Worm (Caenorhabditis elegans) whole organism, L1 larva: Measurements from ENCODE around the gene krr-1.

Experiments
- C16A3.4 ChIP-seq: fragments of 150-350 bp; optimal IDR thresholded peaks from 2 replicates; lab custom pipeline; 2014; ENCODE audit warnings: missing biosample characterization, missing genetic modification characterization
- ceh-82 ChIP-seq, 3 experiments: fragments of 150-350 bp in 1 of 3; sonication (generic microtip) in 2 of 3; optimal IDR thresholded peaks; 2 replicates each; lab custom pipeline; 2014 to 2017; ENCODE audit warnings: missing biosample characterization in 3 of 3, missing genetic modification characterization in 3 of 3
- elt-2 ChIP-seq: sonication (generic microtip); optimal IDR thresholded peaks from 2 replicates; lab custom pipeline; 2016; ENCODE audit warnings: missing genetic modification characterization, mild to moderate bottlenecking, inconsistent platforms, missing compliant biosample characterization, missing genetic modification reagents
- hlh-17 ChIP-seq: fragments of 200-800 bp; sonication (Bioruptor generic); optimal IDR thresholded peaks from 2 replicates; lab custom pipeline; 2018; ENCODE audit warnings: missing genetic modification characterization, mild to moderate bottlenecking, missing compliant biosample characterization, moderate library complexity, borderline replicate concordance
- jun-1 ChIP-seq: fragments of 150-350 bp; optimal IDR thresholded peaks from 2 replicates; lab custom pipeline; 2014; ENCODE audit warnings: missing biosample characterization, missing genetic modification reagents, missing genetic modification characterization
- lin-15B ChIP-seq: fragments of 150-350 bp; sonication (generic microtip); optimal IDR thresholded peaks from 3 replicates; lab custom pipeline; 2014; ENCODE audit warnings: missing biosample characterization, missing genetic modification characterization
- nhr-28 ChIP-seq: fragments of 150-350 bp; optimal IDR thresholded peaks from 2 replicates; lab custom pipeline; 2014; ENCODE audit warnings: missing biosample characterization, missing genetic modification characterization

DNA sequence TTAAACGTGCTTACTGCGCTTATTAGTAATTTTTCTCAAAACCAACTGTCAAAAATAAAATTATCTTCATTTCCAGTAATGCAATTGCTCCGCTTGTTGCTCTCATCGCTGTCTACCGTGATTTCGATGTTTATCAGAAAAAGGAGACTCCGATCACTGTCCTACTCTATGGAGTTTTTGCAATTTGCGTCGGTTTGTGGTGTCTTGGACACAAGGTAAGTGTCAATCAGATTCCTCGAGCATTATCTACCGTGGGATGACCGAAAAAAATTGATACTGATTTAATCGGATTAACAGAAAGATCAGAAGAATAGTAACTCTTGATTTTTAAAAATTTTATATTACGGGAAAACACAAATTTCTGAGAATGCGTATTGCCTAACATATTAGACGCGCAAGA is 43.7 kb upstream of the krr-1 start:
- TF ChIP-seq nhr-28 (tag; lab: Kevin White, UChicago) (no peak), ceh-82 (tag; optimal IDR thresholded peaks at IDR 0.05; lab: Kevin White, UChicago) (no peak), C16A3.4 (no peak), hlh-17 (GFP tag; lab: Kevin White, UChicago) (no peak), jun-1 (no peak), elt-2 (tag; lab: Kevin White, UChicago) (no peak), lin-15B (tag; lab: Kevin White, UChicago) (no peak)
